Worm (Caenorhabditis elegans): ENCODE measurements around the gene D1005.2.

The D1005.2 gene

ce11 chrX:1458793-1459192 lies at the start of gene D1005.2:
D1005.2 (plus strand) TSS chrX:1459022.
- TF ChIP-seq tbx-8 (GFP tag; optimal IDR thresholded peaks at IDR 0.05) = no peak
- TF ChIP-seq unc-39 (tag; optimal IDR thresholded peaks at IDR 0.05) = no peak
- TF ChIP-seq unc-120 (tag; optimal IDR thresholded peaks at IDR 0.05; ENCODE audit: poor library complexity, severe bottlenecking) = no peak
- no peak for TF ChIP-seq mep-1 (tag; optimal IDR thresholded peaks at IDR 0.05)
- no peak for TF ChIP-seq mls-2 (tag; optimal IDR thresholded peaks at IDR 0.05)
- no peak for TF ChIP-seq sem-2 (GFP tag; optimal IDR thresholded peaks at IDR 0.05)
- TF ChIP-seq lsy-2 (tag; optimal IDR thresholded peaks at IDR 0.05) = no peak
- TF ChIP-seq lin-32 (GFP tag; optimal IDR thresholded peaks at IDR 0.05) = no peak
- TF ChIP-seq drap-1 (GFP tag; optimal IDR thresholded peaks at IDR 0.05) = no peak
- TF ChIP-seq mab-5 (tag; optimal IDR thresholded peaks at IDR 0.05) = no peak
- TF ChIP-seq sptf-1 (tag; optimal IDR thresholded peaks at IDR 0.05) = no peak
- no peak for TF ChIP-seq bed-3 (GFP tag; optimal IDR thresholded peaks at IDR 0.05)
- TF ChIP-seq M03D4.4 (tag; optimal IDR thresholded peaks at IDR 0.05) = no peak
- no peak for TF ChIP-seq nhr-76 (tag; optimal IDR thresholded peaks at IDR 0.05)
- TF ChIP-seq ztf-11 (tag; optimal IDR thresholded peaks at IDR 0.05) = no peak

ce11 chrX:1409224-1409623 lies 49.6 kb upstream of the D1005.2 start:
- TF ChIP-seq lsy-2 (tag; optimal IDR thresholded peaks at IDR 0.05) = no peak
- no peak for TF ChIP-seq lin-13 (tag; optimal IDR thresholded peaks at IDR 0.05)
- no peak for TF ChIP-seq ztf-11 (tag; optimal IDR thresholded peaks at IDR 0.05)
- no peak for TF ChIP-seq blmp-1 (tag; optimal IDR thresholded peaks at IDR 0.05)
- no peak for TF ChIP-seq snpc-4 (tag; optimal IDR thresholded peaks at IDR 0.05)
- TF ChIP-seq nhr-28 (tag; optimal IDR thresholded peaks at IDR 0.05) = no peak
- TF ChIP-seq mep-1 (tag; optimal IDR thresholded peaks at IDR 0.05) = no peak
- TF ChIP-seq M03D4.4 (tag; optimal IDR thresholded peaks at IDR 0.05) = no peak
- TF ChIP-seq ham-2 (GFP tag; optimal IDR thresholded peaks at IDR 0.05) = no peak
- TF ChIP-seq ceh-39 (tag; optimal IDR thresholded peaks at IDR 0.05) = no peak
- no peak for TF ChIP-seq nhr-237 (tag; optimal IDR thresholded peaks at IDR 0.05)
- no peak for TF ChIP-seq tbx-8 (GFP tag; optimal IDR thresholded peaks at IDR 0.05)
- TF ChIP-seq mls-2 (tag; optimal IDR thresholded peaks at IDR 0.05) = no peak
- no peak for TF ChIP-seq nhr-76 (tag; optimal IDR thresholded peaks at IDR 0.05)
- no peak for TF ChIP-seq sem-2 (GFP tag; optimal IDR thresholded peaks at IDR 0.05)
- no peak for TF ChIP-seq zip-8 (tag; optimal IDR thresholded peaks at IDR 0.05)
- TF ChIP-seq ceh-83 (GFP tag; optimal IDR thresholded peaks at IDR 0.05) = no peak

ce11 chrX:1410552-1410951 lies 48.3 kb upstream of the D1005.2 start, which contains the start of gene abu-2:
abu-2 (minus strand) TSS chrX:1410652.
- TF ChIP-seq unc-120 (tag; optimal IDR thresholded peaks at IDR 0.05; ENCODE audit: poor library complexity, severe bottlenecking) (no peak), hlh-1 (tag; optimal IDR thresholded peaks at IDR 0.05) (no peak), pha-4 (tag; optimal IDR thresholded peaks at IDR 0.05) (no peak), lin-32 (GFP tag; optimal IDR thresholded peaks at IDR 0.05) (no peak), flh-1 (GFP tag; optimal IDR thresholded peaks at IDR 0.05) (no peak), ceh-83 (GFP tag; optimal IDR thresholded peaks at IDR 0.05) (no peak), lin-13 (tag; optimal IDR thresholded peaks at IDR 0.05) (no peak), drap-1 (GFP tag; optimal IDR thresholded peaks at IDR 0.05) (no peak), ces-1 (GFP tag; optimal IDR thresholded peaks at IDR 0.05) (no peak), elt-1 (tag; optimal IDR thresholded peaks at IDR 0.05; ENCODE audit: borderline replicate concordance, insufficient read depth) (no peak), nhr-2 (tag; optimal IDR thresholded peaks at IDR 0.05) (no peak), ztf-11 (tag; optimal IDR thresholded peaks at IDR 0.05) (no peak), tbx-8 (GFP tag; optimal IDR thresholded peaks at IDR 0.05) (no peak), sem-2 (GFP tag; optimal IDR thresholded peaks at IDR 0.05) (no peak), nhr-237 (tag; optimal IDR thresholded peaks at IDR 0.05) (no peak), zip-8 (tag; optimal IDR thresholded peaks at IDR 0.05) (no peak), elt-3 (tag; optimal IDR thresholded peaks at IDR 0.05) (no peak), sptf-1 (tag; optimal IDR thresholded peaks at IDR 0.05) (no peak), nhr-12 (tag; optimal IDR thresholded peaks at IDR 0.05) (no peak)

- TF ChIP-seq mls-2 (tag; optimal IDR thresholded peaks at IDR 0.05) (no peak), bed-3 (GFP tag; optimal IDR thresholded peaks at IDR 0.05) (no peak), ham-2 (GFP tag; optimal IDR thresholded peaks at IDR 0.05) (no peak)
These were observed 46.0 kb upstream of the D1005.2 start, which contains the start of gene srh-19 for ce11 chrX:1412844-1413243. srh-19 (plus strand) TSS chrX:1413144.
